Fruit fly (Drosophila melanogaster) whole organism, embryonic: ENCODE data around the gene Acbp6.
A peak's percentile ranks its signal among the peaks of the same experiment; 100 is the strongest.

Experiments used
- B-H2 ChIP-seq: fragments of 200-800 bp; sonication (Bioruptor generic); optimal IDR thresholded peaks from 2 replicates; lab custom pipeline; 2018; ENCODE audit warnings: missing biosample characterization, mild to moderate bottlenecking, missing genetic modification characterization
- CG10366 ChIP-seq: fragments of 200-800 bp; sonication (Bioruptor generic); IDR thresholded peaks from 2 replicates; pipeline ENCODE4 v1.3.6; 2022; ENCODE audit warnings: missing biosample characterization, missing genetic modification characterization
- CG11504 ChIP-seq: fragments of 200-800 bp; sonication (Bioruptor generic); optimal IDR thresholded peaks from 3 replicates; lab custom pipeline; 2019; ENCODE audit warnings: missing biosample characterization, mild to moderate bottlenecking, missing genetic modification characterization, moderate library complexity
- CG14441 ChIP-seq: fragments of 200-800 bp; sonication (Bioruptor generic); IDR thresholded peaks from 2 replicates; pipeline ENCODE4 v1.3.6; 2022; ENCODE audit warnings: missing biosample characterization, missing genetic modification characterization
- CG2712 ChIP-seq: fragments of 200-800 bp; optimal IDR thresholded peaks from 3 replicates; lab custom pipeline; 2019; ENCODE audit warnings: missing biosample characterization, mild to moderate bottlenecking, missing genetic modification characterization, moderate library complexity
- CG32532 ChIP-seq: fragments of 200-800 bp; sonication (Bioruptor generic); IDR thresholded peaks from 2 replicates; pipeline ENCODE4 v1.3.6; 2022; ENCODE audit warnings: missing biosample characterization, missing genetic modification characterization
- CG32772 ChIP-seq: fragments of 200-800 bp; sonication (Bioruptor generic); IDR thresholded peaks from 2 replicates; pipeline ENCODE4 v1.3.6; 2022; ENCODE audit warnings: missing biosample characterization, missing genetic modification characterization
- CG4617 ChIP-seq: fragments of 200-800 bp; sonication (Bioruptor generic); optimal IDR thresholded peaks from 3 replicates; lab custom pipeline; 2016; ENCODE audit warnings: missing biosample characterization, missing genetic modification characterization, borderline replicate concordance
- CG5180 ChIP-seq: fragments of 200-800 bp; sonication (Bioruptor generic); optimal IDR thresholded peaks from 3 replicates; lab custom pipeline; 2017; ENCODE audit warnings: missing biosample characterization, missing genetic modification characterization, mild to moderate bottlenecking, moderate library complexity, missing genetic modification reagents
- CG6683 ChIP-seq: fragments of 200-800 bp; sonication (Bioruptor generic); optimal IDR thresholded peaks from 2 replicates; lab custom pipeline; 2017; ENCODE audit warnings: missing biosample characterization, mild to moderate bottlenecking, missing genetic modification characterization, missing genetic modification reagents
- CG6689 ChIP-seq: fragments of 200-800 bp; sonication (Bioruptor generic); IDR thresholded peaks from 2 replicates; pipeline ENCODE4 v1.3.6; 2022; ENCODE audit warnings: missing biosample characterization, missing genetic modification characterization
- CG7372 ChIP-seq: fragments of 200-800 bp; sonication (Bioruptor generic); IDR thresholded peaks from 2 replicates; pipeline ENCODE4 v1.3.6; 2022; ENCODE audit warnings: missing biosample characterization, missing genetic modification characterization
- CG7745 ChIP-seq: fragments of 200-800 bp; sonication (Bioruptor generic); optimal IDR thresholded peaks from 2 replicates; lab custom pipeline; 2018; ENCODE audit warnings: missing biosample characterization, mild to moderate bottlenecking, missing genetic modification characterization, moderate library complexity
- CG8359 ChIP-seq: fragments of 200-800 bp; sonication (Bioruptor generic); optimal IDR thresholded peaks from 2 replicates; lab custom pipeline; 2017; ENCODE audit warnings: missing biosample characterization, mild to moderate bottlenecking, missing genetic modification characterization, borderline replicate concordance
- E2f1 ChIP-seq: fragments of 200-800 bp; sonication (Bioruptor generic); IDR thresholded peaks from 2 replicates; pipeline ENCODE4 v1.3.6; 2022; ENCODE audit warnings: missing biosample characterization, missing genetic modification characterization
- Ets65A ChIP-seq: fragments of 200-800 bp; sonication (Bioruptor generic); peaks from one replicate; lab custom pipeline; 2016; ENCODE audit warnings: missing biosample characterization, missing genetic modification characterization
- Fer1 ChIP-seq: fragments of 200-800 bp; sonication (Bioruptor generic); optimal IDR thresholded peaks from 2 replicates; lab custom pipeline; 2017; ENCODE audit warnings: missing biosample characterization, mild to moderate bottlenecking, missing genetic modification characterization
- Hr51 ChIP-seq, 2 experiments: fragments of 200-800 bp; sonication (Bioruptor generic); optimal IDR thresholded peaks; 2 replicates in 1 of 2; 3 replicates in 1 of 2; lab custom pipeline; 2016 to 2018; ENCODE audit warnings: missing biosample characterization in 2 of 2, missing genetic modification characterization in 2 of 2, mild to moderate bottlenecking in 1 of 2, moderate library complexity in 1 of 2
- Mrtf ChIP-seq: fragments of 200-800 bp; sonication (Bioruptor generic); IDR thresholded peaks from 3 replicates; pipeline ENCODE4 v1.3.6; 2022; ENCODE audit warnings: missing biosample characterization, missing genetic modification characterization
- Ptx1 ChIP-seq: fragments of 200-800 bp; sonication (Bioruptor generic); IDR thresholded peaks from 2 replicates; pipeline ENCODE4 v1.3.6; 2022; ENCODE audit warnings: missing biosample characterization, missing genetic modification characterization
- Rx ChIP-seq: fragments of 200-800 bp; sonication (Bioruptor generic); IDR thresholded peaks from 2 replicates; pipeline ENCODE4 v1.3.6; 2022; ENCODE audit warnings: missing biosample characterization, missing genetic modification characterization
- Sox100B ChIP-seq: fragments of 200-800 bp; sonication (Bioruptor generic); optimal IDR thresholded peaks from 3 replicates; lab custom pipeline; 2018; ENCODE audit warnings: missing biosample characterization, mild to moderate bottlenecking, missing genetic modification characterization
- Sox102F ChIP-seq: fragments of 200-800 bp; sonication (Bioruptor generic); optimal IDR thresholded peaks from 2 replicates; lab custom pipeline; 2018; ENCODE audit warnings: missing biosample characterization, mild to moderate bottlenecking, missing genetic modification characterization, moderate library complexity
- btn ChIP-seq: fragments of 200-800 bp; sonication (Bioruptor generic); optimal IDR thresholded peaks from 2 replicates; lab custom pipeline; 2016; ENCODE audit warnings: missing biosample characterization, missing genetic modification characterization
- crc ChIP-seq: fragments of 200-800 bp; sonication (Bioruptor generic); optimal IDR thresholded peaks from 2 replicates; lab custom pipeline; 2016; ENCODE audit warnings: missing biosample characterization, missing genetic modification characterization
- dan ChIP-seq: fragments of 200-800 bp; sonication (Bioruptor generic); IDR thresholded peaks from 2 replicates; pipeline ENCODE4 v1.3.6; 2022; ENCODE audit warnings: missing biosample characterization, missing genetic modification characterization
- dysf ChIP-seq: fragments of 200-800 bp; sonication (Bioruptor generic); IDR thresholded peaks from 3 replicates; pipeline ENCODE4 v1.3.6; 2022; ENCODE audit warnings: missing biosample characterization, missing genetic modification characterization
- esg ChIP-seq: fragments of 200-800 bp; sonication (Bioruptor generic); conservative IDR thresholded peaks from 2 replicates; pipeline ENCODE4 v1.3.6; 2022; ENCODE audit warnings: missing biosample characterization, missing genetic modification characterization
- fd96Cb ChIP-seq: fragments of 200-800 bp; sonication (Bioruptor generic); optimal IDR thresholded peaks from 2 replicates; lab custom pipeline; 2018; ENCODE audit warnings: missing biosample characterization, mild to moderate bottlenecking, missing genetic modification characterization, moderate library complexity
- gem ChIP-seq: fragments of 200-800 bp; sonication (Bioruptor generic); optimal IDR thresholded peaks from 2 replicates; lab custom pipeline; 2019; ENCODE audit warnings: missing biosample characterization, mild to moderate bottlenecking, missing genetic modification characterization, moderate library complexity
- gfzf ChIP-seq: fragments of 200-800 bp; sonication (Bioruptor generic); optimal IDR thresholded peaks from 2 replicates; lab custom pipeline; 2016; ENCODE audit warnings: missing biosample characterization, mild to moderate bottlenecking, missing genetic modification characterization, moderate library complexity
- grn ChIP-seq: fragments of 200-800 bp; sonication (Bioruptor generic); optimal IDR thresholded peaks from 3 replicates; lab custom pipeline; 2017; ENCODE audit warnings: missing biosample characterization, missing genetic modification characterization
- gro ChIP-seq: fragments of 200-800 bp; sonication (Bioruptor generic); optimal IDR thresholded peaks from 2 replicates; lab custom pipeline; 2016; ENCODE audit warnings: missing biosample characterization, missing genetic modification characterization
- gt ChIP-seq: fragments of 200-800 bp; sonication (Bioruptor generic); IDR thresholded peaks from 2 replicates; pipeline ENCODE4 v1.3.6; 2022; ENCODE audit warnings: missing biosample characterization, missing genetic modification characterization
- hkb ChIP-seq, 2 experiments: fragments of 200-800 bp in 1 of 2; fragments of >200 bp in 1 of 2; sonication (Bioruptor generic) in 1 of 2; IDR thresholded peaks in 1 of 2; optimal IDR thresholded peaks in 1 of 2; 2 replicates each; pipeline versions ENCODE4 v1.3.6 to Lab custom; 2017 to 2022; ENCODE audit warnings: missing biosample characterization in 1 of 2, missing genetic modification characterization in 1 of 2
- hth ChIP-seq: fragments of >200 bp; optimal IDR thresholded peaks from 2 replicates; lab custom pipeline; 2017; ENCODE audit warnings: inconsistent platforms
- inv ChIP-seq: fragments of 200-800 bp; sonication (Bioruptor generic); IDR thresholded peaks from 2 replicates; pipeline ENCODE4 v1.3.6; 2022; ENCODE audit warnings: missing biosample characterization, missing genetic modification characterization; ENCODE audit not compliant: partially characterized antibody
- jing ChIP-seq: fragments of 200-800 bp; sonication (Bioruptor generic); optimal IDR thresholded peaks from 2 replicates; lab custom pipeline; 2018; ENCODE audit warnings: missing biosample characterization, mild to moderate bottlenecking, missing genetic modification characterization
- lilli ChIP-seq: fragments of 200-800 bp; sonication (Bioruptor generic); optimal IDR thresholded peaks from 3 replicates; lab custom pipeline; 2016; ENCODE audit warnings: missing biosample characterization, missing genetic modification characterization
- oc ChIP-seq: fragments of 200-800 bp; sonication (Bioruptor generic); optimal IDR thresholded peaks from 2 replicates; lab custom pipeline; 2018; ENCODE audit warnings: missing biosample characterization, mild to moderate bottlenecking, missing genetic modification characterization, moderate library complexity
- pan ChIP-seq, 4 experiments: fragments of >200 bp in 3 of 4; fragments of 200-800 bp in 1 of 4; sonication (Bioruptor generic) in 1 of 4; optimal IDR thresholded peaks in 3 of 4; IDR thresholded peaks in 1 of 4; 2 replicates each; pipeline versions ENCODE4 v1.3.6 to Lab custom; 2017 to 2022; ENCODE audit warnings: missing biosample characterization in 2 of 4, missing genetic modification characterization in 2 of 4, mixed read lengths in 1 of 4
- peb ChIP-seq: fragments of 200-800 bp; sonication (Bioruptor generic); IDR thresholded peaks from 2 replicates; pipeline ENCODE4 v1.3.6; 2022; ENCODE audit warnings: missing biosample characterization, missing genetic modification characterization
- row ChIP-seq: fragments of 200-800 bp; sonication (Bioruptor generic); IDR thresholded peaks from 3 replicates; pipeline ENCODE4 v1.3.6; 2022; ENCODE audit warnings: missing biosample characterization, missing genetic modification characterization
- sens ChIP-seq: fragments of 200-800 bp; sonication (Bioruptor generic); peaks from one replicate; lab custom pipeline; 2016; ENCODE audit warnings: missing biosample characterization, missing genetic modification characterization
- sisA ChIP-seq: fragments of 200-800 bp; sonication (Bioruptor generic); IDR thresholded peaks from 2 replicates; pipeline ENCODE4 v1.3.6; 2022; ENCODE audit warnings: missing biosample characterization, missing genetic modification characterization
- ttk ChIP-seq: fragments of 200-800 bp; sonication (Bioruptor generic); IDR thresholded peaks from 2 replicates; pipeline ENCODE4 v2.1.2; 2022; ENCODE audit warnings: missing biosample characterization, missing genetic modification characterization
- twi ChIP-seq: fragments of 200-800 bp; optimal IDR thresholded peaks from 2 replicates; lab custom pipeline; 2019; ENCODE audit warnings: missing biosample characterization, mild to moderate bottlenecking, missing genetic modification characterization, moderate library complexity
- vfl ChIP-seq: fragments of 200-800 bp; sonication (Bioruptor generic); optimal IDR thresholded peaks from 2 replicates; lab custom pipeline; 2016; ENCODE audit warnings: missing biosample characterization, missing genetic modification characterization
- wdn ChIP-seq: fragments of 200-800 bp; sonication (Bioruptor generic); IDR thresholded peaks from 2 replicates; pipeline ENCODE4 v1.3.6; 2022; ENCODE audit warnings: missing biosample characterization, missing genetic modification characterization
- zfh1 ChIP-seq: fragments of 200-800 bp; sonication (Bioruptor generic); IDR thresholded peaks from 3 replicates; pipeline ENCODE4 v1.3.6; 2022; ENCODE audit warnings: missing biosample characterization, missing genetic modification characterization

Acbp6 gene

DNA sequence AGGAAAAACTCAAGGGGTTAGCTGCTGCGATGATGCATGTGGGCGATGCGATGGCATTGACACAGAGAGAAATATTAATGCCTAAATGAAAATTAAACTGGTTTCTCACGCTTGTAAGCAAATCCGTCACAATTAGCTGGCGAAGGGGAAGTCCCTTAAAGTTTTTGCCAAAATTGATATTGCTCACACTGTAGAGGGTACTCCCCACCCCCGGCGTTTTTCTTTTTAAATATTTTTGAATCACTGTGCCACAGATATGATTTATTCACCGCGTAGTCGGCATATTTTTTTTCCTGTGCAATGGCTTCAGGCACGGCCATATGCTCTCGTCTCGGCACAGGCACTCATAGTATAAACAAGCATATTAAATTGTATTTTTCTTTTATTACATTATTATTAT is 41.4 kb upstream of the Acbp6 start (continued):
- no peak for TF ChIP-seq CG5180 (GFP tag; lab: Kevin White, UChicago)
- peak; percentile 32; the same call in 1 of the 3 replicates for TF ChIP-seq row (GFP tag; lab: Robert Waterston, UW)
- no peak for TF ChIP-seq Rx (GFP tag; lab: Robert Waterston, UW)
- no peak for TF ChIP-seq CG8359
- TF ChIP-seq gro (GFP tag; lab: Kevin White, UChicago): no peak
- TF ChIP-seq Hr51 (GFP tag; optimal IDR thresholded peaks at IDR 0.05; lab: Kevin White, UChicago): peak in 1 of 2 experiments; percentile 21
- no peak for TF ChIP-seq B-H2 (GFP tag; lab: Kevin White, UChicago)
- no peak for TF ChIP-seq peb (GFP tag; lab: Robert Waterston, UW)
- peak; percentile 21 for TF ChIP-seq Sox102F (GFP tag; lab: Kevin White, UChicago)
- TF ChIP-seq CG32772 (GFP tag; lab: Robert Waterston, UW): 0 out of 2 replicates have a peak, but pooled peaks have one; percentile 24
- no peak for TF ChIP-seq esg
- TF ChIP-seq hkb (optimal IDR thresholded peaks at IDR 0.05; lab: Kevin White, UChicago): no peak
- peak; percentile 39; the same call in 1 of the 2 replicates for TF ChIP-seq hkb (GFP tag; IDR thresholded peaks at IDR 0.05; lab: Robert Waterston, UW)
- 0 out of 2 replicates have a peak, but pooled peaks have one; percentile 33 for TF ChIP-seq ttk (GFP tag; lab: Robert Waterston, UW)
- TF ChIP-seq inv: no peak
- TF ChIP-seq wdn (GFP tag; lab: Robert Waterston, UW): no peak
- no peak for TF ChIP-seq vfl (GFP tag; lab: Kevin White, UChicago)
- no peak for TF ChIP-seq CG6683 (GFP tag; lab: Kevin White, UChicago)
- TF ChIP-seq gfzf (GFP tag; lab: Kevin White, UChicago): no peak
- no peak for TF ChIP-seq grn (GFP tag; lab: Kevin White, UChicago)
- no peak for TF ChIP-seq oc
- no peak for TF ChIP-seq gt (GFP tag; lab: Robert Waterston, UW)
- peak; percentile 25 for TF ChIP-seq Sox100B (GFP tag; lab: Kevin White, UChicago)
- peak; percentile 18 for TF ChIP-seq CG2712 (tag; lab: Kevin White, UChicago)
- 0 out of 3 replicates have a peak, but pooled peaks have one; percentile 29 for TF ChIP-seq zfh1
- TF ChIP-seq CG7372: 0 out of 2 replicates have a peak, but pooled peaks have one; percentile 37
- TF ChIP-seq jing (GFP tag; lab: Kevin White, UChicago): no peak
- TF ChIP-seq Fer1 (GFP tag; lab: Kevin White, UChicago): no peak
- TF ChIP-seq dysf (GFP tag; lab: Robert Waterston, UW): peak; percentile 62; the same call in 2 of the 3 replicates
- TF ChIP-seq CG32532 (GFP tag; lab: Robert Waterston, UW): 0 out of 2 replicates have a peak, but pooled peaks have one; percentile 6
- 0 out of 3 replicates have a peak, but pooled peaks have one; percentile 25 for TF ChIP-seq Mrtf (GFP tag; lab: Robert Waterston, UW)
- TF ChIP-seq twi (tag; lab: Kevin White, UChicago): no peak
- TF ChIP-seq CG7745 (tag; lab: Kevin White, UChicago): no peak
- TF ChIP-seq crc (GFP tag; lab: Kevin White, UChicago): no peak
- no peak for TF ChIP-seq hth (lab: Kevin White, UChicago)
- peak; percentile 62 for TF ChIP-seq Ptx1
- TF ChIP-seq E2f1: 0 out of 2 replicates have a peak, but pooled peaks have one; percentile 13
- TF ChIP-seq fd96Cb (tag; lab: Kevin White, UChicago): peak; percentile 20
- peak; percentile 54 for TF ChIP-seq CG14441
- TF ChIP-seq sisA (GFP tag; lab: Robert Waterston, UW): peak; percentile 35; the same call in 1 of the 2 replicates
- 0 out of 2 replicates have a peak, but pooled peaks have one; percentile 32 for TF ChIP-seq CG6689 (GFP tag; lab: Robert Waterston, UW)
- peak; percentile 23 for TF ChIP-seq gem (tag; lab: Kevin White, UChicago)
- TF ChIP-seq CG11504 (tag; lab: Kevin White, UChicago): peak; percentile 39
- no peak for TF ChIP-seq dan (GFP tag; lab: Robert Waterston, UW)
- no peak for TF ChIP-seq lilli (GFP tag; lab: Kevin White, UChicago)
- peak; percentile 80 for TF ChIP-seq Ets65A (GFP tag; lab: Kevin White, UChicago)
- TF ChIP-seq sens (GFP tag; lab: Kevin White, UChicago): peak; percentile 4
- no peak for TF ChIP-seq pan (optimal IDR thresholded peaks at IDR 0.05; lab: Kevin White, UChicago)
- TF ChIP-seq pan (GFP tag; optimal IDR thresholded peaks at IDR 0.05 in 1 of 2, IDR thresholded peaks at IDR 0.05 in 1 of 2): peak in 1 of 2 experiments; percentile 32
- TF ChIP-seq CG4617 (GFP tag; lab: Kevin White, UChicago): no peak
- no peak for TF ChIP-seq btn (GFP tag; lab: Kevin White, UChicago)
- no peak for TF ChIP-seq CG10366 (GFP tag; lab: Robert Waterston, UW)
